Worm (Caenorhabditis elegans) whole organism, L4/young adult: Measurements from ENCODE around the gene W09C2.10.

Experiments
- W03F9.2 ChIP-seq: fragments of 150-350 bp; optimal IDR thresholded peaks from 2 replicates; lab custom pipeline; 2014; ENCODE audit warnings: missing biosample characterization, missing genetic modification characterization
- dao-5 ChIP-seq: sonication (generic microtip); optimal IDR thresholded peaks from 2 replicates; lab custom pipeline; 2016; ENCODE audit warnings: missing genotype, missing genetic modification characterization, moderate library complexity, missing compliant biosample characterization
- him-1 ChIP-seq: sonication (generic microtip); optimal IDR thresholded peaks from 2 replicates; lab custom pipeline; 2016; ENCODE audit warnings: missing genotype, missing genetic modification reagents, missing genetic modification characterization, missing compliant biosample characterization

DNA sequence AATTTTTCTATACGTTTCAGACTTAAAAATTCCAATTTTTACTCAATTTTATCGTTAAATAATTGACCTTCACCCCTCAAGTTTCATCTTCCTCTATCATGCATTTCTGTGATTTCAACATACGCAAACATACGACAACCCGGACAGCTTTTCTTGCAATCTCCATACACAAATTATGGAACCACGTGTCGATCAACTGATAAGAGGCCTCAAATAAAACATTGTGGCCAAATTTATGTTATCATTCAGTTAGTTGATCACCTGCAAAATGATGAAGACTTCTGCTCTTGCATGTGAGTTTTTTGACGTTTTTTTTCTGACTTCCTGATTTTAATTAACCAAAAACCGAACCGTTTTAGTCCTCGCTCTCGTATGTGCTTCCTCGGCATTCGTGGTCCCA, 31.4 kb downstream of the W09C2.10 start, which contains the start of gene spp-18:
- TF ChIP-seq W03F9.2 (tag; lab: Kevin White, UChicago) (no peak), him-1 (tag; lab: Kevin White, UChicago) (no peak), dao-5 (tag; lab: Kevin White, UChicago) (no peak)
